Worm (Caenorhabditis elegans): ENCODE measurements around the gene R07C12.1.
"Not testable (repeated sequence)": the region's sequence is repeated elsewhere in the genome, so short reads cannot be mapped to it uniquely, and the experiment has no call there.

Gene R07C12.1

ce11 chrIV:4125657-4126056, 26.6 kb upstream of the R07C12.1 start, which contains the start of gene F49F1.7:
TSS of gene F49F1.7 (minus strand) at chrIV:4125757.
- not testable (repeated sequence) for TF ChIP-seq akir-1 (GFP tag; optimal IDR thresholded peaks at IDR 0.05); F49E8.2 (tag; optimal IDR thresholded peaks at IDR 0.05; ENCODE audit: insufficient read depth); ekl-4 (GFP tag; IDR thresholded peaks at IDR 0.05)

- TF ChIP-seq hsf-1 (GFP tag; IDR thresholded peaks at IDR 0.05) = no peak
- TF ChIP-seq lin-40 (tag; optimal IDR thresholded peaks at IDR 0.05) = no peak
- no peak for TF ChIP-seq bed-2 (GFP tag; IDR thresholded peaks at IDR 0.05)
- no peak for TF ChIP-seq lin-26 (GFP tag; IDR thresholded peaks at IDR 0.05)
- no peak for TF ChIP-seq F33H1.4 (GFP tag; IDR thresholded peaks at IDR 0.05)
- no peak for TF ChIP-seq snpc-1.3 (tag; optimal IDR thresholded peaks at IDR 0.05; ENCODE audit: insufficient read depth)
Observed at ce11 chrIV:4135744-4136143, 16.5 kb upstream of the R07C12.1 start, which contains the start of gene F49F1.17. TSS of gene F49F1.17 (minus strand) at chrIV:4135844.

- no peak for TF ChIP-seq F55B11.4 (tag; optimal IDR thresholded peaks at IDR 0.05; ENCODE audit: borderline replicate concordance, insufficient read depth)
- TF ChIP-seq ztf-26 (tag; optimal IDR thresholded peaks at IDR 0.05) = no peak
- no peak for TF ChIP-seq nhr-27 (tag; optimal IDR thresholded peaks at IDR 0.05)
- TF ChIP-seq efl-1 (GFP tag; optimal IDR thresholded peaks at IDR 0.05) = no peak
- no peak for TF ChIP-seq ceh-100 (GFP tag; IDR thresholded peaks at IDR 0.05)
- no peak for TF ChIP-seq die-1 (tag; optimal IDR thresholded peaks at IDR 0.05)
- TF ChIP-seq Y56A3A.18 (GFP tag; IDR thresholded peaks at IDR 0.05) = no peak
- no peak for TF ChIP-seq snpc-1.3 (tag; optimal IDR thresholded peaks at IDR 0.05; ENCODE audit: insufficient read depth)
- no peak for TF ChIP-seq mes-4 (tag; optimal IDR thresholded peaks at IDR 0.05)
- TF ChIP-seq xnd-1 (tag; optimal IDR thresholded peaks at IDR 0.05) = no peak
- TF ChIP-seq ztf-3 (GFP tag; optimal IDR thresholded peaks at IDR 0.05) = no peak
- no peak for TF ChIP-seq mxl-1 (tag; optimal IDR thresholded peaks at IDR 0.05)
- TF ChIP-seq F37B4.10 (GFP tag; IDR thresholded peaks at IDR 0.05) = no peak
- TF ChIP-seq C06A6.2 (GFP tag; conservative IDR thresholded peaks at IDR 0.05) = no peak
- TF ChIP-seq K12H6.12 (tag; optimal IDR thresholded peaks at IDR 0.05) = no peak
Observed at ce11 chrIV:4137472-4137871, 14.8 kb upstream of the R07C12.1 start, which contains the start of gene F49F1.9. TSS of gene F49F1.9 (minus strand) at chrIV:4137572.

ce11 chrIV:4139022-4139421, 13.2 kb upstream of the R07C12.1 start, which contains the start of gene F49F1.10:
TSS of gene F49F1.10 (minus strand) at chrIV:4139122.
- TF ChIP-seq aptf-2 (GFP tag; conservative IDR thresholded peaks at IDR 0.05) (no peak), ekl-4 (GFP tag; IDR thresholded peaks at IDR 0.05) (no peak), dpl-1 (GFP tag; optimal IDR thresholded peaks at IDR 0.05) (no peak), F22D6.2 (tag; optimal IDR thresholded peaks at IDR 0.05) (no peak), lin-35 (GFP tag; optimal IDR thresholded peaks at IDR 0.05) (no peak), cebp-1 (GFP tag; IDR thresholded peaks at IDR 0.05) (no peak), cebp-1 (tag; optimal IDR thresholded peaks at IDR 0.05) (no peak), dpff-1 (tag; optimal IDR thresholded peaks at IDR 0.05) (no peak), hmg-1.2 (GFP tag; IDR thresholded peaks at IDR 0.05) (no peak), ztf-3 (GFP tag; optimal IDR thresholded peaks at IDR 0.05) (no peak), ZK185.1 (tag; optimal IDR thresholded peaks at IDR 0.05; ENCODE audit: poor library complexity, severe bottlenecking) (no peak), gei-17 (GFP tag; optimal IDR thresholded peaks at IDR 0.05) (no peak), T26A5.8 (tag; optimal IDR thresholded peaks at IDR 0.05) (no peak), attf-6 (GFP tag; IDR thresholded peaks at IDR 0.05) (no peak), nfyb-1 (GFP tag; IDR thresholded peaks at IDR 0.05) (no peak), B0261.1 (tag; optimal IDR thresholded peaks at IDR 0.05) (no peak), let-607 (tag; optimal IDR thresholded peaks at IDR 0.05) (no peak)

Measured in whole organism, young adult.